Fruit fly (Drosophila melanogaster): ENCODE measurements around the gene Dpck.

dm6 chr3R:7074297-7075114 is 7.5 kb upstream of the Dpck start, which contains the start of the genes Ufl1 and CG1943:
- TF ChIP-seq EcR (GFP tag; optimal IDR thresholded peaks at IDR 0.05), result no peak
- TF ChIP-seq Snoo (tag; optimal IDR thresholded peaks at IDR 0.05), result no peak
- no peak for TF ChIP-seq CG15710 (tag; optimal IDR thresholded peaks at IDR 0.05)
- no peak for TF ChIP-seq CG8301 (tag; optimal IDR thresholded peaks at IDR 0.05)
- no peak for TF ChIP-seq gl (tag; optimal IDR thresholded peaks at IDR 0.05)
- no peak for TF ChIP-seq CG17806 (tag; optimal IDR thresholded peaks at IDR 0.05)
